Worm (Caenorhabditis elegans): ENCODE results near the gene F45E1.1.
A peak's percentile ranks its signal among the peaks of the same experiment; 100 is the strongest.

The F45E1.1 gene

DNA sequence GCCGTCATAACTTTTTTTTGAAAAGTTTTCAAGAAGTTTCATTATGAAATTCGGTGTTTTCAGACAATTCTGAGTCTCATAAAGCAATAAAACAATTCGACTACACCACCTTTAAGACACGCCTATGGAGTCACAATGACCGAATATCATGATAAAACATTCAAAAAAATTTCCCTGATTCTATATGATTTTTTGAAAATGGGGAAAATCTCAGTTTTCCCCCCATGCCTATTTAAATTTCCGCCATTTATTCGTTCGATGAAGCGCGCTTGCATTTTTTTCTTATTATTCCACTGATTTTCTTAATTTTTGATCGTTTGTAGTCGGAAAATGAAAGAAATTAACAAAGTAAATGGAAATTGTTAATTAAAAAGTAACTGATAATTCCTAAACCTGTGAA, 24.0 kb downstream of the F45E1.1 start:
- TF ChIP-seq D1046.2 (GFP tag; IDR thresholded peaks at IDR 0.05) (no peak), fos-1 (tag; optimal IDR thresholded peaks at IDR 0.05) (no peak), zfp-2 (tag; optimal IDR thresholded peaks at IDR 0.05) (no peak), jun-1 (tag; optimal IDR thresholded peaks at IDR 0.05) (no peak), ztf-11 (tag; optimal IDR thresholded peaks at IDR 0.05) (no peak), arid-1 (GFP tag; conservative IDR thresholded peaks at IDR 0.05) (no peak), ZK337.2 (GFP tag; IDR thresholded peaks at IDR 0.05) (no peak), skn-1 (tag; optimal IDR thresholded peaks at IDR 0.05) (no peak), mep-1 (tag; optimal IDR thresholded peaks at IDR 0.05) (no peak), spr-1 (tag; optimal IDR thresholded peaks at IDR 0.05) (no peak), nhr-6 (tag; optimal IDR thresholded peaks at IDR 0.05) (no peak), dmd-6 (GFP tag; IDR thresholded peaks at IDR 0.05) (no peak), lin-38 (GFP tag; IDR thresholded peaks at IDR 0.05) (no peak)

DNA sequence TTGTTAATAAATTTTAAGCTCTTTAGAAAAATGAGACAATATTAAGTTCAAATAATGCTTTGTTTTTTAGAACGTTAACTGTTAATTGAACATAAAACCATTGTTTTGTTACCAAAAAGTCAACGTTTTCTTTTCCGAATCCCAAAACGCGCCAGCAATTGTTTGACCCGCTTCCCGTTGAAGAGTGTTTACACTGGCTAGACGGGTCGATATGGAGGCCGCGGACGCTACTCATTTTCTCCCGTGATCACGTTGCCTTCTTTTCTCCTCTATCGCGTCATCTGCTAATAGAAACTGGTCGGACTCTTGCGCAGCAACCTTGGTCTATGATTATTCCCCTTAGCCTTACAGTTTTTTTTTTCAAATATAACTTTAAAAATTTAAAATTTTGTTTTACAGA, 25.6 kb downstream of the F45E1.1 start, which contains the start of gene C34D10.1:
C34D10.1 (plus strand) TSS at position 400 of the 400 bp plus-strand sequence.
- peak; percentile 45; the same call in 1 of the 2 replicates for TF ChIP-seq vab-7 (GFP tag; IDR thresholded peaks at IDR 0.05)
- TF ChIP-seq zip-11 (GFP tag; IDR thresholded peaks at IDR 0.05): no peak
- no peak for TF ChIP-seq daf-16 (GFP tag; optimal IDR thresholded peaks at IDR 0.05)
- peak; percentile 56 for TF ChIP-seq daf-16 (tag; optimal IDR thresholded peaks at IDR 0.05)
- peak; percentile 69 for TF ChIP-seq rbr-2 (tag; optimal IDR thresholded peaks at IDR 0.05)
- 0 out of 2 replicates have a peak, but pooled peaks have one; percentile 61 for TF ChIP-seq tra-1 (GFP tag; IDR thresholded peaks at IDR 0.05)
- no peak for TF ChIP-seq fkh-10 (GFP tag; optimal IDR thresholded peaks at IDR 0.05)
- TF ChIP-seq hlh-11 (tag; optimal IDR thresholded peaks at IDR 0.05): peak; percentile 88
- no peak for TF ChIP-seq lin-39 (tag; optimal IDR thresholded peaks at IDR 0.05)
- TF ChIP-seq F49E8.2 (tag; optimal IDR thresholded peaks at IDR 0.05; ENCODE audit: borderline replicate concordance): no peak
- TF ChIP-seq ztf-7 (tag; optimal IDR thresholded peaks at IDR 0.05): no peak
- TF ChIP-seq nhr-6 (tag; optimal IDR thresholded peaks at IDR 0.05): peak; percentile 77
- no peak for TF ChIP-seq aha-1 (tag)
- TF ChIP-seq gei-8 (GFP tag; optimal IDR thresholded peaks at IDR 0.05): no peak
- TF ChIP-seq madf-9 (GFP tag; conservative IDR thresholded peaks at IDR 0.05): no peak
- TF ChIP-seq spr-3 (GFP tag; optimal IDR thresholded peaks at IDR 0.05): no peak
- peak; percentile 64 for TF ChIP-seq dve-1 (tag; optimal IDR thresholded peaks at IDR 0.05; ENCODE audit: insufficient read depth)
- TF ChIP-seq nhr-41 (GFP tag; IDR thresholded peaks at IDR 0.05): no peak
- no peak; the same call in 1 of the 2 replicates for TF ChIP-seq arid-1 (GFP tag; conservative IDR thresholded peaks at IDR 0.05)
- TF ChIP-seq nhr-76 (tag; optimal IDR thresholded peaks at IDR 0.05): no peak
- no peak for TF ChIP-seq ztf-11 (tag; optimal IDR thresholded peaks at IDR 0.05)
- TF ChIP-seq unc-62 (GFP tag; optimal IDR thresholded peaks at IDR 0.05 in 1 of 2): peak in 1 of 2 experiments; percentile 32
- TF ChIP-seq unc-62 (tag; optimal IDR thresholded peaks at IDR 0.05): no peak
- TF ChIP-seq attf-4 (tag; optimal IDR thresholded peaks at IDR 0.05): no peak
- no peak for TF ChIP-seq egl-43 (GFP tag; IDR thresholded peaks at IDR 0.05)
- TF ChIP-seq unc-39 (tag; optimal IDR thresholded peaks at IDR 0.05): no peak
- peak; percentile 88 for TF ChIP-seq mxl-3 (GFP tag; optimal IDR thresholded peaks at IDR 0.05)
- TF ChIP-seq lin-29 (GFP tag; IDR thresholded peaks at IDR 0.05): 0 out of 2 replicates have a peak, but pooled peaks have one; percentile 18
- 0 out of 2 replicates have a peak, but pooled peaks have one; percentile 54 for TF ChIP-seq zfp-3 (GFP tag; conservative IDR thresholded peaks at IDR 0.05)
- TF ChIP-seq pqm-1 (tag; optimal IDR thresholded peaks at IDR 0.05): no peak
- TF ChIP-seq fos-1 (tag; optimal IDR thresholded peaks at IDR 0.05): no peak
- peak; percentile 26 for TF ChIP-seq nhr-102 (tag; optimal IDR thresholded peaks at IDR 0.05)
- TF ChIP-seq ZK546.5 (tag; optimal IDR thresholded peaks at IDR 0.05): no peak
- TF ChIP-seq duxl-1 (tag; optimal IDR thresholded peaks at IDR 0.05; ENCODE audit: poor library complexity): no peak
- TF ChIP-seq ceh-82 (tag; optimal IDR thresholded peaks at IDR 0.05): no peak
- 0 out of 2 replicates have a peak, but pooled peaks have one; percentile 42 for TF ChIP-seq T26A8.4 (GFP tag; IDR thresholded peaks at IDR 0.05)
- peak; percentile 88 for TF ChIP-seq hlh-30 (tag; optimal IDR thresholded peaks at IDR 0.05; ENCODE audit: insufficient read depth)
- TF ChIP-seq cey-2 (tag; optimal IDR thresholded peaks at IDR 0.05; ENCODE audit: borderline replicate concordance, insufficient read depth): no peak
- no peak for TF ChIP-seq daf-8 (GFP tag; IDR thresholded peaks at IDR 0.05)
- no peak for TF ChIP-seq zag-1 (tag; optimal IDR thresholded peaks at IDR 0.05)
- no peak for TF ChIP-seq ZK337.2 (GFP tag; IDR thresholded peaks at IDR 0.05)
- TF ChIP-seq sdz-12 (GFP tag; optimal IDR thresholded peaks at IDR 0.05): no peak
- TF ChIP-seq ceh-28 (tag; optimal IDR thresholded peaks at IDR 0.05): no peak
